Fruit fly (Drosophila melanogaster): ENCODE results near the gene CG17005.
A peak's percentile ranks its signal among the peaks of the same experiment; 100 is the strongest.

The CG17005 gene

dm6 chr2L:9330628-9331027 lies 3.1 kb downstream of the CG17005 start, which contains the start of gene Cks30A (continued):
- TF ChIP-seq Ets97D (GFP tag; optimal IDR thresholded peaks at IDR 0.05): peak; percentile 85
- TF ChIP-seq CG14014 (GFP tag; IDR thresholded peaks at IDR 0.05): no peak
- TF ChIP-seq Hey (tag; optimal IDR thresholded peaks at IDR 0.05): no peak
- TF ChIP-seq HmgD (GFP tag; optimal IDR thresholded peaks at IDR 0.05): peak; percentile 75
- TF ChIP-seq Pdp1 (GFP tag; optimal IDR thresholded peaks at IDR 0.05): no peak
- no peak for TF ChIP-seq Dfd (GFP tag; optimal IDR thresholded peaks at IDR 0.05)
- no peak for TF ChIP-seq ro (GFP tag; IDR thresholded peaks at IDR 0.05)
- TF ChIP-seq CG17385 (GFP tag; optimal IDR thresholded peaks at IDR 0.05): no peak
- TF ChIP-seq caup (GFP tag; optimal IDR thresholded peaks at IDR 0.05; ENCODE audit: severe bottlenecking): no peak
- TF ChIP-seq bbx (GFP tag; IDR thresholded peaks at IDR 0.05; ENCODE audit: partially characterized antibody): no peak; the same call in 1 of the 2 replicates
- no peak for TF ChIP-seq wdn (GFP tag; IDR thresholded peaks at IDR 0.05)
- no peak for TF ChIP-seq CG1832 (GFP tag; optimal IDR thresholded peaks at IDR 0.05)
- TF ChIP-seq az2 (GFP tag; optimal IDR thresholded peaks at IDR 0.05): no peak
- TF ChIP-seq CG6683 (GFP tag; optimal IDR thresholded peaks at IDR 0.05): no peak
- no peak for TF ChIP-seq CG11247 (GFP tag; IDR thresholded peaks at IDR 0.05)
- no peak for TF ChIP-seq unpg (GFP tag; optimal IDR thresholded peaks at IDR 0.05)
- no peak for TF ChIP-seq CG5245 (GFP tag; optimal IDR thresholded peaks at IDR 0.05)
- TF ChIP-seq Dad (GFP tag; optimal IDR thresholded peaks at IDR 0.05): no peak
- no peak for TF ChIP-seq dmrt99B (tag; optimal IDR thresholded peaks at IDR 0.05)
- TF ChIP-seq CG31365 (tag; optimal IDR thresholded peaks at IDR 0.05): no peak
- TF ChIP-seq Nf-YA (GFP tag; IDR thresholded peaks at IDR 0.05): no peak
- peak; percentile 70 for TF ChIP-seq trem (tag; optimal IDR thresholded peaks at IDR 0.05)
- peak; percentile 20 for TF ChIP-seq jumu (GFP tag; optimal IDR thresholded peaks at IDR 0.05)
- TF ChIP-seq toy (GFP tag; IDR thresholded peaks at IDR 0.05): no peak
- TF ChIP-seq CG2116 (GFP tag; optimal IDR thresholded peaks at IDR 0.05): peak; percentile 59
- no peak for TF ChIP-seq run (tag; optimal IDR thresholded peaks at IDR 0.05)
- no peak for TF ChIP-seq CG13296 (GFP tag; optimal IDR thresholded peaks at IDR 0.05)
- TF ChIP-seq sim (GFP tag; IDR thresholded peaks at IDR 0.05): no peak
- no peak for TF ChIP-seq wek (GFP tag; optimal IDR thresholded peaks at IDR 0.05)
- no peak for TF ChIP-seq CG2678 (tag; optimal IDR thresholded peaks at IDR 0.05)
- no peak for TF ChIP-seq CG11093 (GFP tag; IDR thresholded peaks at IDR 0.05)
- no peak for TF ChIP-seq CG14050 (GFP tag; IDR thresholded peaks at IDR 0.05)
- TF ChIP-seq Hmx (GFP tag; optimal IDR thresholded peaks at IDR 0.05): no peak
- peak; percentile 26; the same call in 1 of the 3 replicates for TF ChIP-seq CG16813 (GFP tag; IDR thresholded peaks at IDR 0.05; ENCODE audit: partially characterized antibody)
- TF ChIP-seq fd96Cb (tag; optimal IDR thresholded peaks at IDR 0.05): no peak
- no peak for TF ChIP-seq Fer1 (GFP tag; optimal IDR thresholded peaks at IDR 0.05)
- TF ChIP-seq gem (tag; optimal IDR thresholded peaks at IDR 0.05): no peak
- no peak for TF ChIP-seq sna (GFP tag; IDR thresholded peaks at IDR 0.05; ENCODE audit: partially characterized antibody)
- TF ChIP-seq pho (GFP tag; optimal IDR thresholded peaks at IDR 0.05): no peak
- no peak for TF ChIP-seq salm (tag; optimal IDR thresholded peaks at IDR 0.05)
- no peak; the same call in 1 of the 2 replicates for TF ChIP-seq vvl (GFP tag; IDR thresholded peaks at IDR 0.05)
- no peak for TF ChIP-seq Meics (GFP tag; optimal IDR thresholded peaks at IDR 0.05)
- no peak for TF ChIP-seq CG18599 (GFP tag; optimal IDR thresholded peaks at IDR 0.05)
- peak; percentile 47 for TF ChIP-seq BEAF-32 (GFP tag; optimal IDR thresholded peaks at IDR 0.05)
- TF ChIP-seq kay (GFP tag; optimal IDR thresholded peaks at IDR 0.05): no peak
- no peak for TF ChIP-seq GATAe (GFP tag; conservative IDR thresholded peaks at IDR 0.05)
- no peak for TF ChIP-seq CG2712 (tag; optimal IDR thresholded peaks at IDR 0.05)
- TF ChIP-seq Gug (GFP tag; IDR thresholded peaks at IDR 0.05): no peak
- no peak for TF ChIP-seq gsb-n (tag; optimal IDR thresholded peaks at IDR 0.05)
- peak; percentile 58 for TF ChIP-seq CG33213 (GFP tag; optimal IDR thresholded peaks at IDR 0.05)
- no peak for TF ChIP-seq CG32772 (GFP tag; IDR thresholded peaks at IDR 0.05)

Data from whole organism, embryonic.